Worm (Caenorhabditis elegans) whole organism, mixed stage, embryonic: Measurements from ENCODE around the gene C54G10.1.

Experiments
- bed-3 ChIP-seq: fragments of 200-800 bp; sonication (Bioruptor generic); optimal IDR thresholded peaks from 3 replicates; lab custom pipeline; 2018; ENCODE audit warnings: mild to moderate bottlenecking, missing genetic modification characterization, moderate library complexity, missing compliant biosample characterization
- mab-5 ChIP-seq: fragments of 150-350 bp; optimal IDR thresholded peaks from 2 replicates; lab custom pipeline; 2014; ENCODE audit warnings: missing biosample characterization, missing genetic modification characterization
- nhr-28 ChIP-seq: fragments of 150-350 bp; optimal IDR thresholded peaks from 2 replicates; lab custom pipeline; 2014; ENCODE audit warnings: missing biosample characterization, missing genetic modification characterization
- pha-4 ChIP-seq: fragments of 150-350 bp; optimal IDR thresholded peaks from 2 replicates; lab custom pipeline; 2018; ENCODE audit warnings: missing biosample characterization, missing genetic modification reagents, missing genetic modification characterization
- snpc-4 ChIP-seq: fragments of 150-350 bp; optimal IDR thresholded peaks from 2 replicates; lab custom pipeline; 2014; ENCODE audit warnings: missing biosample characterization, missing genetic modification characterization
- unc-39 ChIP-seq: fragments of 150-350 bp; optimal IDR thresholded peaks from 2 replicates; lab custom pipeline; 2014; ENCODE audit warnings: missing biosample characterization, missing genetic modification characterization

ce11 chrV:14603755-14604154 is 37.1 kb upstream of the C54G10.1 start:
- TF ChIP-seq mab-5 (tag; lab: Kevin White, UChicago) = no peak
- TF ChIP-seq pha-4 (tag; lab: Kevin White, UChicago) = no peak
- TF ChIP-seq unc-39 = no peak
- TF ChIP-seq snpc-4 = no peak
- no peak for TF ChIP-seq nhr-28 (tag; lab: Kevin White, UChicago)
- TF ChIP-seq bed-3 (GFP tag; lab: Kevin White, UChicago) = no peak
